Fruit fly (Drosophila melanogaster) whole organism, embryonic: Measurements from ENCODE around the gene CG8176.

Experiments used
- Adf1 ChIP-seq: fragments of 200-800 bp; sonication (Bioruptor generic); IDR thresholded peaks from 2 replicates; pipeline ENCODE4 v1.3.6; 2022; ENCODE audit warnings: missing biosample characterization, missing genetic modification characterization
- BtbVII ChIP-seq: fragments of 200-800 bp; sonication (Bioruptor generic); optimal IDR thresholded peaks from 3 replicates; lab custom pipeline; 2017; ENCODE audit warnings: missing biosample characterization, mild to moderate bottlenecking, missing genetic modification characterization
- CG11398 ChIP-seq: fragments of 200-800 bp; sonication (Bioruptor generic); optimal IDR thresholded peaks from 2 replicates; lab custom pipeline; 2016; ENCODE audit warnings: missing biosample characterization, missing genetic modification characterization
- CG12104 ChIP-seq: fragments of 200-800 bp; sonication (Bioruptor generic); optimal IDR thresholded peaks from 3 replicates; lab custom pipeline; 2016; ENCODE audit warnings: missing biosample characterization, missing genetic modification characterization
- CG12219 ChIP-seq: fragments of 200-800 bp; sonication (Bioruptor generic); optimal IDR thresholded peaks from 3 replicates; lab custom pipeline; 2018; ENCODE audit warnings: missing biosample characterization, mild to moderate bottlenecking, missing genetic modification characterization
- CG12391 ChIP-seq: fragments of 200-800 bp; sonication (Bioruptor generic); optimal IDR thresholded peaks from 3 replicates; lab custom pipeline; 2018; ENCODE audit warnings: missing biosample characterization, mild to moderate bottlenecking, missing genetic modification characterization, moderate library complexity
- CG17186 ChIP-seq: fragments of 200-800 bp; sonication (Bioruptor generic); optimal IDR thresholded peaks from 3 replicates; lab custom pipeline; 2017; ENCODE audit warnings: missing biosample characterization, missing genetic modification reagents, missing genetic modification characterization
- CG17612 ChIP-seq: fragments of 200-800 bp; sonication (Bioruptor generic); IDR thresholded peaks from 2 replicates; pipeline ENCODE4 v1.3.6; 2022; ENCODE audit warnings: missing biosample characterization, missing genetic modification characterization
- CG17829 ChIP-seq: fragments of 200-800 bp; optimal IDR thresholded peaks from 2 replicates; lab custom pipeline; 2019; ENCODE audit warnings: missing biosample characterization, mild to moderate bottlenecking, missing genetic modification characterization, moderate library complexity
- CG1832 ChIP-seq: fragments of 200-800 bp; sonication (Bioruptor generic); optimal IDR thresholded peaks from 2 replicates; lab custom pipeline; 2017; ENCODE audit warnings: missing biosample characterization, mild to moderate bottlenecking, missing genetic modification characterization, inconsistent platforms
- CG18476 ChIP-seq: fragments of 200-800 bp; sonication (Bioruptor generic); optimal IDR thresholded peaks from 2 replicates; lab custom pipeline; 2016; ENCODE audit warnings: missing biosample characterization, mild to moderate bottlenecking, missing genetic modification characterization
- CG2116 ChIP-seq: fragments of 200-800 bp; sonication (Bioruptor generic); optimal IDR thresholded peaks from 3 replicates; lab custom pipeline; 2018; ENCODE audit warnings: missing biosample characterization, mild to moderate bottlenecking, missing genetic modification characterization
- CG2120 ChIP-seq: fragments of 200-800 bp; sonication (Bioruptor generic); optimal IDR thresholded peaks from 3 replicates; lab custom pipeline; 2016; ENCODE audit warnings: missing biosample characterization, missing genetic modification characterization
- CG3065 ChIP-seq: fragments of 200-800 bp; sonication (Bioruptor generic); optimal IDR thresholded peaks from 2 replicates; lab custom pipeline; 2016; ENCODE audit warnings: missing biosample characterization, missing genetic modification characterization
- CG31441 ChIP-seq: fragments of 200-800 bp; sonication (Bioruptor generic); IDR thresholded peaks from 2 replicates; pipeline ENCODE4 v1.3.6; 2022; ENCODE audit warnings: missing biosample characterization, missing genetic modification characterization
- CG32532 ChIP-seq: fragments of 200-800 bp; sonication (Bioruptor generic); IDR thresholded peaks from 2 replicates; pipeline ENCODE4 v1.3.6; 2022; ENCODE audit warnings: missing biosample characterization, missing genetic modification characterization
- CG32767 ChIP-seq: fragments of 200-800 bp; sonication (Bioruptor generic); IDR thresholded peaks from 2 replicates; pipeline ENCODE4 v1.3.6; 2022; ENCODE audit warnings: missing biosample characterization, missing genetic modification characterization
- CG34376 ChIP-seq: fragments of 200-800 bp; sonication (Bioruptor generic); optimal IDR thresholded peaks from 2 replicates; lab custom pipeline; 2018; ENCODE audit warnings: missing biosample characterization, mild to moderate bottlenecking, missing genetic modification characterization
- CG4424 ChIP-seq: fragments of 200-800 bp; sonication (Bioruptor generic); optimal IDR thresholded peaks from 3 replicates; lab custom pipeline; 2016; ENCODE audit warnings: missing biosample characterization, missing genetic modification characterization
- CG6254 ChIP-seq: fragments of 200-800 bp; sonication (Bioruptor generic); optimal IDR thresholded peaks from 3 replicates; lab custom pipeline; 2017; ENCODE audit warnings: mild to moderate bottlenecking, missing biosample characterization, missing genetic modification reagents, missing genetic modification characterization
- CG6272 ChIP-seq: fragments of 200-800 bp; sonication (Bioruptor generic); IDR thresholded peaks from 2 replicates; pipeline ENCODE4 v1.3.6; 2022; ENCODE audit warnings: missing biosample characterization, missing genetic modification characterization
- CG6654 ChIP-seq: fragments of 200-800 bp; sonication (Bioruptor generic); optimal IDR thresholded peaks from 2 replicates; lab custom pipeline; 2017; ENCODE audit warnings: missing biosample characterization, mild to moderate bottlenecking, missing genetic modification characterization
- CG8281 ChIP-seq: fragments of 200-800 bp; sonication (Bioruptor generic); optimal IDR thresholded peaks from 2 replicates; lab custom pipeline; 2018; ENCODE audit warnings: missing biosample characterization, mild to moderate bottlenecking, missing genetic modification characterization, moderate library complexity
- CG8478 ChIP-seq: fragments of >200 bp; optimal IDR thresholded peaks from 2 replicates; lab custom pipeline; 2018
- D ChIP-seq, 2 experiments: fragments of 200-800 bp in 1 of 2; fragments of >200 bp in 1 of 2; sonication (Bioruptor generic) in 1 of 2; optimal IDR thresholded peaks; 2 replicates in 1 of 2; 3 replicates in 1 of 2; lab custom pipeline; 2017; ENCODE audit warnings: mild to moderate bottlenecking in 1 of 2, missing biosample characterization in 1 of 2, missing genetic modification characterization in 1 of 2, missing genetic modification reagents in 1 of 2
- D19B ChIP-seq: fragments of 200-800 bp; sonication (Bioruptor generic); optimal IDR thresholded peaks from 2 replicates; lab custom pipeline; 2017; ENCODE audit warnings: missing biosample characterization, mild to moderate bottlenecking, missing genetic modification characterization
- Dad ChIP-seq: fragments of 200-800 bp; sonication (Bioruptor generic); optimal IDR thresholded peaks from 3 replicates; lab custom pipeline; 2016; ENCODE audit warnings: missing biosample characterization, missing genetic modification characterization
- Elba2 ChIP-seq: fragments of 200-800 bp; sonication (Bioruptor generic); optimal IDR thresholded peaks from 3 replicates; lab custom pipeline; 2016; ENCODE audit warnings: missing biosample characterization, missing genetic modification characterization
- HHEX ChIP-seq: fragments of 200-800 bp; sonication (Bioruptor generic); optimal IDR thresholded peaks from 3 replicates; lab custom pipeline; 2017; ENCODE audit warnings: missing biosample characterization, mild to moderate bottlenecking, missing genetic modification characterization, missing genetic modification reagents
- Mes4 ChIP-seq: fragments of 200-800 bp; sonication (Bioruptor generic); optimal IDR thresholded peaks from 2 replicates; lab custom pipeline; 2016; ENCODE audit warnings: missing biosample characterization, missing genetic modification characterization
- Rfx ChIP-seq: fragments of 200-800 bp; sonication (Bioruptor generic); IDR thresholded peaks from 2 replicates; pipeline ENCODE4 v1.3.6; 2022; ENCODE audit warnings: missing biosample characterization, missing genetic modification characterization
- Sry-β ChIP-seq: fragments of 200-800 bp; sonication (Bioruptor generic); optimal IDR thresholded peaks from 2 replicates; lab custom pipeline; 2018; ENCODE audit warnings: missing biosample characterization, mild to moderate bottlenecking, missing genetic modification characterization, moderate library complexity
- Usf ChIP-seq: fragments of 200-800 bp; sonication (Bioruptor generic); optimal IDR thresholded peaks from 2 replicates; lab custom pipeline; 2017; ENCODE audit warnings: missing genotype, missing biosample characterization, missing genetic modification characterization
- aop ChIP-seq: fragments of 200-800 bp; sonication (Bioruptor generic); IDR thresholded peaks from 2 replicates; pipeline ENCODE4 v1.3.6; 2022; ENCODE audit warnings: missing biosample characterization, missing genetic modification characterization
- ash1 ChIP-seq: fragments of 200-800 bp; sonication (Bioruptor generic); optimal IDR thresholded peaks from 2 replicates; lab custom pipeline; 2018; ENCODE audit warnings: missing biosample characterization, mild to moderate bottlenecking, missing genetic modification characterization
- bowl ChIP-seq: fragments of 200-800 bp; sonication (Bioruptor generic); IDR thresholded peaks from 2 replicates; pipeline ENCODE4 v1.3.6; 2022; ENCODE audit warnings: missing biosample characterization, missing genetic modification characterization
- crp ChIP-seq, 2 experiments: fragments of 200-800 bp; sonication (Bioruptor generic); optimal IDR thresholded peaks; 2 replicates in 1 of 2; 3 replicates in 1 of 2; lab custom pipeline; 2017; ENCODE audit warnings: missing biosample characterization in 2 of 2, missing genetic modification characterization in 2 of 2, mild to moderate bottlenecking in 1 of 2, moderate library complexity in 1 of 2
- disco-r ChIP-seq: fragments of 200-800 bp; sonication (Bioruptor generic); optimal IDR thresholded peaks from 2 replicates; lab custom pipeline; 2016; ENCODE audit warnings: missing biosample characterization, missing genetic modification characterization
- gce ChIP-seq: fragments of 200-800 bp; sonication (Bioruptor generic); IDR thresholded peaks from 3 replicates; pipeline ENCODE4 v1.3.6; 2022; ENCODE audit warnings: missing biosample characterization, missing genetic modification characterization
- grau ChIP-seq: fragments of 200-800 bp; optimal IDR thresholded peaks from 3 replicates; lab custom pipeline; 2019; ENCODE audit warnings: missing biosample characterization, mild to moderate bottlenecking, missing genetic modification characterization, moderate library complexity
- lmd ChIP-seq: fragments of 200-800 bp; sonication (Bioruptor generic); IDR thresholded peaks from 2 replicates; pipeline ENCODE4 v1.3.6; 2022; ENCODE audit warnings: missing biosample characterization, missing genetic modification characterization
- luna ChIP-seq: fragments of 200-800 bp; sonication (Bioruptor generic); optimal IDR thresholded peaks from 2 replicates; lab custom pipeline; 2016; ENCODE audit warnings: missing biosample characterization, missing genetic modification characterization
- pho ChIP-seq: fragments of 200-800 bp; sonication (Bioruptor generic); optimal IDR thresholded peaks from 2 replicates; lab custom pipeline; 2016; ENCODE audit warnings: missing biosample characterization, missing genetic modification characterization
- pzg ChIP-seq: fragments of 200-800 bp; sonication (Bioruptor generic); optimal IDR thresholded peaks from 3 replicates; lab custom pipeline; 2018; ENCODE audit warnings: missing biosample characterization, mild to moderate bottlenecking, missing genetic modification characterization, moderate library complexity
- sim ChIP-seq: fragments of 200-800 bp; sonication (Bioruptor generic); IDR thresholded peaks from 2 replicates; pipeline ENCODE4 v1.3.6; 2022; ENCODE audit warnings: missing biosample characterization, missing genetic modification characterization
- slou ChIP-seq: fragments of 200-800 bp; sonication (Bioruptor generic); optimal IDR thresholded peaks from 3 replicates; lab custom pipeline; 2016; ENCODE audit warnings: missing biosample characterization, missing genetic modification characterization
- stc ChIP-seq: fragments of 200-800 bp; sonication (Bioruptor generic); IDR thresholded peaks from 2 replicates; pipeline ENCODE4 v1.3.6; 2022; ENCODE audit warnings: missing biosample characterization, missing genetic modification characterization
- toy ChIP-seq: fragments of 200-800 bp; sonication (Bioruptor generic); IDR thresholded peaks from 2 replicates; pipeline ENCODE4 v1.3.6; 2022; ENCODE audit warnings: missing biosample characterization, missing genetic modification characterization
- vnd ChIP-seq: fragments of 200-800 bp; sonication (Bioruptor generic); IDR thresholded peaks from 3 replicates; pipeline ENCODE4 v1.3.6; 2022; ENCODE audit warnings: missing biosample characterization, missing genetic modification characterization; ENCODE audit not compliant: partially characterized antibody
- vvl ChIP-seq: fragments of 200-800 bp; sonication (Bioruptor generic); IDR thresholded peaks from 2 replicates; pipeline ENCODE4 v1.3.6; 2022; ENCODE audit warnings: missing biosample characterization, missing genetic modification characterization
- wek ChIP-seq: fragments of 200-800 bp; sonication (Bioruptor generic); optimal IDR thresholded peaks from 3 replicates; lab custom pipeline; 2018; ENCODE audit warnings: missing biosample characterization, mild to moderate bottlenecking, missing genetic modification characterization, moderate library complexity
- zen ChIP-seq: fragments of 200-800 bp; sonication (Bioruptor generic); optimal IDR thresholded peaks from 3 replicates; lab custom pipeline; 2018; ENCODE audit warnings: missing biosample characterization, mild to moderate bottlenecking, missing genetic modification characterization, moderate library complexity

The CG8176 gene

dm6 chr3R:9515860-9516344 lies at the start of gene CG8176, which contains the start of the genes mRpL47 and Kdm3 (continued):
- peak; percentile 93 for TF ChIP-seq CG2116 (GFP tag; lab: Kevin White, UChicago)
- TF ChIP-seq bowl = no peak
- TF ChIP-seq D (optimal IDR thresholded peaks at IDR 0.05; lab: Kevin White, UChicago) = no peak
- no peak for TF ChIP-seq D (GFP tag; optimal IDR thresholded peaks at IDR 0.05; lab: Kevin White, UChicago)
- no peak for TF ChIP-seq CG32767 (GFP tag; lab: Robert Waterston, UW)
- TF ChIP-seq CG1832 (GFP tag; lab: Kevin White, UChicago) = no peak
- TF ChIP-seq Adf1 (GFP tag; lab: Robert Waterston, UW) = no peak
- TF ChIP-seq CG17612 = no peak
- TF ChIP-seq Sry-β (GFP tag; lab: Kevin White, UChicago) = no peak
- TF ChIP-seq CG6654 (GFP tag; lab: Kevin White, UChicago) = no peak
- TF ChIP-seq crp (GFP tag; optimal IDR thresholded peaks at IDR 0.05; lab: Kevin White, UChicago) = peak; percentile 64 to 95
- TF ChIP-seq ash1 (GFP tag; lab: Kevin White, UChicago) = no peak
- TF ChIP-seq vvl = no peak
- no peak for TF ChIP-seq wek (GFP tag; lab: Kevin White, UChicago)
- peak; percentile 38 for TF ChIP-seq CG11398 (GFP tag; lab: Kevin White, UChicago)
- peak; percentile 59 for TF ChIP-seq CG12391 (tag; lab: Kevin White, UChicago)
- no peak for TF ChIP-seq CG32532 (GFP tag; lab: Robert Waterston, UW)
- TF ChIP-seq BtbVII (GFP tag; lab: Kevin White, UChicago) = no peak
- peak; percentile 72 for TF ChIP-seq Dad (GFP tag; lab: Kevin White, UChicago)
- TF ChIP-seq vnd = no peak
- TF ChIP-seq CG6272 (GFP tag; lab: Robert Waterston, UW) = peak; percentile 73
- peak; percentile 63 for TF ChIP-seq grau (tag; lab: Kevin White, UChicago)
- no peak for TF ChIP-seq CG4424 (GFP tag; lab: Kevin White, UChicago)
- no peak for TF ChIP-seq aop
- peak; percentile 87 for TF ChIP-seq pho
- no peak for TF ChIP-seq gce
- TF ChIP-seq Mes4 (GFP tag; lab: Kevin White, UChicago) = no peak
- TF ChIP-seq toy (GFP tag; lab: Robert Waterston, UW) = no peak
- TF ChIP-seq disco-r = peak; percentile 15
- no peak for TF ChIP-seq CG3065 (GFP tag; lab: Kevin White, UChicago)
- no peak for TF ChIP-seq CG8281 (tag; lab: Kevin White, UChicago)
- peak; percentile 1 for TF ChIP-seq Usf (GFP tag; lab: Kevin White, UChicago)
- peak; percentile 82 for TF ChIP-seq CG17829 (tag; lab: Kevin White, UChicago)
- TF ChIP-seq zen = peak; percentile 66
- peak; percentile 25 for TF ChIP-seq CG12104 (GFP tag; lab: Kevin White, UChicago)
- peak; percentile 89 for TF ChIP-seq CG2120 (GFP tag; lab: Kevin White, UChicago)
- TF ChIP-seq CG6254 (GFP tag; lab: Kevin White, UChicago) = no peak
- no peak for TF ChIP-seq CG12219 (GFP tag; lab: Kevin White, UChicago)
- TF ChIP-seq pzg (GFP tag; lab: Kevin White, UChicago) = peak; percentile 100
- TF ChIP-seq lmd = no peak
- peak; percentile 97 for TF ChIP-seq CG17186 (GFP tag; lab: Kevin White, UChicago)
- TF ChIP-seq sim (GFP tag; lab: Robert Waterston, UW) = no peak
- TF ChIP-seq D19B (GFP tag; lab: Kevin White, UChicago) = no peak
- peak; percentile 69 for TF ChIP-seq luna (GFP tag; lab: Kevin White, UChicago)
- TF ChIP-seq CG31441 (GFP tag; lab: Robert Waterston, UW) = no peak
- no peak for TF ChIP-seq stc
- TF ChIP-seq slou (GFP tag; lab: Kevin White, UChicago) = peak; percentile 79
- TF ChIP-seq CG34376 (GFP tag; lab: Kevin White, UChicago) = peak; percentile 78
- TF ChIP-seq CG8478 (lab: Kevin White, UChicago) = peak; percentile 54
- TF ChIP-seq Rfx = no peak
- no peak for TF ChIP-seq HHEX (GFP tag; lab: Kevin White, UChicago)
- TF ChIP-seq CG18476 = no peak
- no peak for TF ChIP-seq Elba2
